Worm (Caenorhabditis elegans) whole organism, L4 larva: ENCODE results near the gene fbxa-197.

Experiments
- D1046.2 ChIP-seq: fragments of 200-800 bp; sonication (Bioruptor generic); IDR thresholded peaks from 2 replicates; pipeline ENCODE4 v1.3.6; 2022; ENCODE audit warnings: missing genetic modification characterization, missing compliant biosample characterization
- F26F4.8 ChIP-seq: fragments of 200-800 bp; sonication (Bioruptor generic); conservative IDR thresholded peaks from 2 replicates; pipeline ENCODE4 v1.3.6; 2022; ENCODE audit warnings: missing genetic modification characterization, missing compliant biosample characterization
- F37D6.2 ChIP-seq: sonication (generic microtip); optimal IDR thresholded peaks from 2 replicates; lab custom pipeline; 2016; ENCODE audit warnings: mild to moderate bottlenecking, missing genetic modification characterization, missing compliant biosample characterization
- T20F7.1 ChIP-seq: fragments of 200-800 bp; sonication (Bioruptor generic); optimal IDR thresholded peaks from 2 replicates; lab custom pipeline; 2018; ENCODE audit warnings: mild to moderate bottlenecking, missing genetic modification characterization, missing compliant biosample characterization
- Y48G9A.11 ChIP-seq: fragments of 200-800 bp; sonication (Bioruptor generic); IDR thresholded peaks from 2 replicates; pipeline ENCODE4 v1.3.6; 2022; ENCODE audit warnings: missing genetic modification reagents, missing genetic modification characterization, missing compliant biosample characterization
- Y75B8A.6 ChIP-seq: fragments of 200-800 bp; sonication (Bioruptor generic); IDR thresholded peaks from 2 replicates; pipeline ENCODE4 v1.3.6; 2022; ENCODE audit warnings: missing genetic modification reagents, missing genetic modification characterization, missing compliant biosample characterization
- ZK337.2 ChIP-seq: fragments of 200-800 bp; sonication (Bioruptor generic); IDR thresholded peaks from 2 replicates; pipeline ENCODE4 v1.3.6; 2022; ENCODE audit warnings: missing genetic modification reagents, missing genetic modification characterization, missing compliant biosample characterization
- arid-1 ChIP-seq: fragments of 200-800 bp; sonication (Bioruptor generic); conservative IDR thresholded peaks from 2 replicates; pipeline ENCODE4 v1.3.6; 2022; ENCODE audit warnings: missing genetic modification reagents, missing genetic modification characterization, missing compliant biosample characterization
- ceh-20 ChIP-seq: fragments of 200-800 bp; sonication (Bioruptor generic); IDR thresholded peaks from 2 replicates; pipeline ENCODE4 v1.3.6; 2022; ENCODE audit warnings: missing genetic modification reagents, missing genetic modification characterization, missing compliant biosample characterization
- ceh-44 ChIP-seq: fragments of 200-800 bp; sonication (Bioruptor generic); IDR thresholded peaks from 2 replicates; pipeline ENCODE4 v1.3.6; 2022; ENCODE audit warnings: missing genetic modification reagents, missing genetic modification characterization, missing compliant biosample characterization
- ceh-62 ChIP-seq: sonication (generic microtip); optimal IDR thresholded peaks from 2 replicates; lab custom pipeline; 2017; ENCODE audit warnings: missing biosample characterization, missing genetic modification characterization
- daf-16 ChIP-seq, 3 experiments: sonication (generic microtip); optimal IDR thresholded peaks; 2 replicates each; lab custom pipeline; 2016 to 2017; ENCODE audit warnings: missing genetic modification characterization in 3 of 3, missing genetic modification reagents in 3 of 3, mild to moderate bottlenecking in 2 of 3, missing compliant biosample characterization in 2 of 3, missing biosample characterization in 1 of 3, moderate library complexity in 1 of 3
- daf-19 ChIP-seq: fragments of 200-800 bp; sonication (Bioruptor generic); conservative IDR thresholded peaks from 2 replicates; pipeline ENCODE4 v1.3.6; 2022; ENCODE audit warnings: missing genetic modification characterization, missing compliant biosample characterization
- dmd-6 ChIP-seq: fragments of 200-800 bp; sonication (Bioruptor generic); IDR thresholded peaks from 2 replicates; pipeline ENCODE4 v1.3.6; 2022; ENCODE audit warnings: missing genetic modification reagents, missing genetic modification characterization, missing compliant biosample characterization
- dpl-1 ChIP-seq: fragments of 150-350 bp; optimal IDR thresholded peaks from 2 replicates; lab custom pipeline; 2014; ENCODE audit warnings: missing biosample characterization, missing genetic modification reagents, missing genetic modification characterization
- duxl-1 ChIP-seq: sonication (generic microtip); optimal IDR thresholded peaks from 2 replicates; lab custom pipeline; 2016; ENCODE audit warnings: mild to moderate bottlenecking, missing genetic modification characterization, moderate library complexity, missing compliant biosample characterization; ENCODE audit not compliant: poor library complexity
- egl-27 ChIP-seq: sonication (generic microtip); optimal IDR thresholded peaks from 3 replicates; lab custom pipeline; 2017; ENCODE audit warnings: missing biosample characterization, missing genetic modification reagents, missing genetic modification characterization
- fkh-10 ChIP-seq: fragments of 150-350 bp; optimal IDR thresholded peaks from 2 replicates; lab custom pipeline; 2014; ENCODE audit warnings: missing biosample characterization, missing genetic modification reagents, missing genetic modification characterization
- fos-1 ChIP-seq: fragments of 150-350 bp; optimal IDR thresholded peaks from 2 replicates; lab custom pipeline; 2014; ENCODE audit warnings: missing biosample characterization, missing genetic modification characterization
- jun-1 ChIP-seq: fragments of 150-350 bp; optimal IDR thresholded peaks from 2 replicates; lab custom pipeline; 2014; ENCODE audit warnings: missing biosample characterization, missing genetic modification reagents, missing genetic modification characterization
- lim-7 ChIP-seq: fragments of 200-800 bp; sonication (Bioruptor generic); IDR thresholded peaks from 2 replicates; pipeline ENCODE4 v1.3.6; 2022; ENCODE audit warnings: missing genetic modification characterization, missing compliant biosample characterization
- lin-1 ChIP-seq: fragments of 200-800 bp; sonication (Bioruptor generic); IDR thresholded peaks from 2 replicates; pipeline ENCODE4 v1.3.6; 2022; ENCODE audit warnings: missing genetic modification reagents, missing genetic modification characterization, missing compliant biosample characterization
- lin-15B ChIP-seq: fragments of 150-350 bp; sonication (generic microtip); optimal IDR thresholded peaks from 3 replicates; lab custom pipeline; 2014; ENCODE audit warnings: missing biosample characterization, missing genetic modification characterization
- lin-38 ChIP-seq: fragments of 200-800 bp; sonication (Bioruptor generic); IDR thresholded peaks from 2 replicates; pipeline ENCODE4 v1.3.6; 2022; ENCODE audit warnings: missing genetic modification reagents, missing genetic modification characterization, missing compliant biosample characterization
- lir-3 ChIP-seq: sonication (generic microtip); optimal IDR thresholded peaks from 2 replicates; lab custom pipeline; 2016; ENCODE audit warnings: mild to moderate bottlenecking, missing genetic modification characterization, missing compliant biosample characterization
- madf-5 ChIP-seq, 2 experiments: fragments of 200-800 bp; sonication (Bioruptor generic); IDR thresholded peaks; 2 replicates each; pipeline ENCODE4 v1.3.6; 2022; ENCODE audit warnings: missing compliant biosample characterization in 2 of 2, missing genetic modification characterization in 2 of 2
- mdl-1 ChIP-seq, 2 experiments: fragments of 150-350 bp in 1 of 2; sonication (generic microtip) in 1 of 2; optimal IDR thresholded peaks; 2 replicates each; lab custom pipeline; 2014 to 2017; ENCODE audit warnings: missing biosample characterization in 2 of 2, missing genetic modification characterization in 2 of 2
- mes-2 ChIP-seq: sonication (generic microtip); optimal IDR thresholded peaks from 2 replicates; lab custom pipeline; 2016; ENCODE audit warnings: missing genotype, mild to moderate bottlenecking, missing genetic modification characterization, missing compliant biosample characterization; ENCODE audit not compliant: poor library complexity, severe bottlenecking
- mxl-2 ChIP-seq: fragments of 200-800 bp; sonication (Bioruptor generic); conservative IDR thresholded peaks from 2 replicates; pipeline ENCODE4 v1.3.6; 2022; ENCODE audit warnings: missing genetic modification reagents, missing genetic modification characterization, missing compliant biosample characterization
- mxl-3 ChIP-seq: fragments of 200-800 bp; sonication (Bioruptor generic); optimal IDR thresholded peaks from 2 replicates; lab custom pipeline; 2018; ENCODE audit warnings: mild to moderate bottlenecking, missing genetic modification characterization, missing compliant biosample characterization
- nhr-10 ChIP-seq: fragments of 150-350 bp; optimal IDR thresholded peaks from 2 replicates; lab custom pipeline; 2014; ENCODE audit warnings: missing biosample characterization, missing genetic modification characterization
- nhr-11 ChIP-seq: fragments of 150-350 bp; optimal IDR thresholded peaks from 2 replicates; lab custom pipeline; 2014; ENCODE audit warnings: missing biosample characterization, missing genetic modification characterization
- nhr-111 ChIP-seq: fragments of 200-800 bp; sonication (Bioruptor generic); optimal IDR thresholded peaks from 2 replicates; lab custom pipeline; 2018; ENCODE audit warnings: mild to moderate bottlenecking, missing genetic modification characterization, missing compliant biosample characterization
- nhr-237 ChIP-seq: sonication (generic microtip); optimal IDR thresholded peaks from 2 replicates; lab custom pipeline; 2017; ENCODE audit warnings: missing biosample characterization, missing genetic modification characterization
- nhr-48 ChIP-seq: sonication (generic microtip); optimal IDR thresholded peaks from 2 replicates; lab custom pipeline; 2016; ENCODE audit warnings: mild to moderate bottlenecking, missing genetic modification characterization, missing compliant biosample characterization
- nhr-76 ChIP-seq: fragments of 150-350 bp; optimal IDR thresholded peaks from 2 replicates; lab custom pipeline; 2014; ENCODE audit warnings: missing biosample characterization, missing genetic modification characterization
- nhr-77 ChIP-seq: fragments of 150-350 bp; optimal IDR thresholded peaks from 2 replicates; lab custom pipeline; 2014; ENCODE audit warnings: missing biosample characterization, missing genetic modification characterization
- php-3 ChIP-seq: fragments of 200-800 bp; sonication (Bioruptor generic); IDR thresholded peaks from 2 replicates; pipeline ENCODE4 v1.3.6; 2022; ENCODE audit warnings: missing genetic modification reagents, missing genetic modification characterization, missing compliant biosample characterization
- rbr-2 ChIP-seq: sonication (generic microtip); optimal IDR thresholded peaks from 2 replicates; lab custom pipeline; 2016; ENCODE audit warnings: missing genotype, missing genetic modification characterization, missing compliant biosample characterization
- saeg-2 ChIP-seq: fragments of 200-800 bp; sonication (Bioruptor generic); IDR thresholded peaks from 2 replicates; pipeline ENCODE4 v1.3.6; 2022; ENCODE audit warnings: missing genetic modification reagents, missing genetic modification characterization, missing compliant biosample characterization
- snpc-1.2 ChIP-seq: fragments of 200-800 bp; sonication (Bioruptor generic); IDR thresholded peaks from 2 replicates; pipeline ENCODE4 v1.3.6; 2022; ENCODE audit warnings: missing genetic modification reagents, missing genetic modification characterization, missing compliant biosample characterization
- snpc-4 ChIP-seq: fragments of 150-350 bp; optimal IDR thresholded peaks from 2 replicates; lab custom pipeline; 2014; ENCODE audit warnings: missing biosample characterization, missing genetic modification characterization
- spr-1 ChIP-seq: sonication (generic microtip); optimal IDR thresholded peaks from 2 replicates; lab custom pipeline; 2016; ENCODE audit warnings: mild to moderate bottlenecking, missing genetic modification characterization, missing compliant biosample characterization
- tra-1 ChIP-seq: fragments of 200-800 bp; sonication (Bioruptor generic); IDR thresholded peaks from 2 replicates; pipeline ENCODE4 v1.3.6; 2022; ENCODE audit warnings: missing genetic modification reagents, missing genetic modification characterization, missing compliant biosample characterization
- unc-130 ChIP-seq: sonication (generic microtip); optimal IDR thresholded peaks from 2 replicates; lab custom pipeline; 2016; ENCODE audit warnings: missing genetic modification reagents, missing genetic modification characterization, missing compliant biosample characterization
- unc-39 ChIP-seq: sonication (generic microtip); optimal IDR thresholded peaks from 2 replicates; lab custom pipeline; 2017; ENCODE audit warnings: missing biosample characterization, missing genetic modification characterization
- unc-62 ChIP-seq, 3 experiments: fragments of 150-350 bp in 1 of 3; sonication (generic microtip); optimal IDR thresholded peaks in 2 of 3; peaks in 1 of 3; 1 replicate in 1 of 3; 2 replicates in 2 of 3; lab custom pipeline; 2014 to 2017; ENCODE audit warnings: missing biosample characterization in 3 of 3, missing genetic modification characterization in 3 of 3, missing genetic modification reagents in 3 of 3, missing genotype in 1 of 3
- zfp-3 ChIP-seq: fragments of 200-800 bp; sonication (Bioruptor generic); conservative IDR thresholded peaks from 2 replicates; pipeline ENCODE4 v1.3.6; 2022; ENCODE audit warnings: missing genetic modification reagents, missing genetic modification characterization, missing compliant biosample characterization
- zip-11 ChIP-seq: fragments of 200-800 bp; sonication (Bioruptor generic); IDR thresholded peaks from 2 replicates; pipeline ENCODE4 v1.3.6; 2022; ENCODE audit warnings: missing genetic modification characterization, missing compliant biosample characterization
- zip-2 ChIP-seq: fragments of 150-350 bp; optimal IDR thresholded peaks from 2 replicates; lab custom pipeline; 2014; ENCODE audit warnings: missing biosample characterization, missing genetic modification characterization
- ztf-11 ChIP-seq: fragments of 150-350 bp; optimal IDR thresholded peaks from 2 replicates; lab custom pipeline; 2014; ENCODE audit warnings: missing biosample characterization, missing genetic modification characterization

The fbxa-197 gene

DNA sequence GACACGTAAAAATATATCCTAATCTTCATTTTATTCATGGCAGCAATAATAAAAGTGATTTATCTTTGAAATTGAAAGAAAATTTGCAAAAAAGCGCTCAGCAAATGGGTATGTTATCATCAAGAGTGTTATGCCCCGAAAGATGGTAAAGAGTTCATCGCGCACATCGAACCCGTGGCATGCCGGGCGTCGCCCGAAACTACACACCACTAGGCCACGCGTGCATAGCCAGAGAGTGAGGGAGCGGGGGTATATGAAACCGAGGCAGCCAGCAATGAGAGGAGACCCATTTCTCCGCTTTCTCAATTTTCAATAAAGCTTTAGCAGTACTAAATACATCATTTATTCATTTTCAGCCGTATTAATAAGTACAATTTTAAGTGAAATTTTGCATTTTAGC, 6.3 kb downstream of the fbxa-197 start (continued):
- peak; percentile 77 for TF ChIP-seq T20F7.1 (GFP tag; lab: Kevin White, UChicago)
- peak; percentile 75 to 97 for TF ChIP-seq daf-16 (GFP tag; optimal IDR thresholded peaks at IDR 0.05; lab: Kevin White, UChicago)
- peak; percentile 79 for TF ChIP-seq daf-16 (tag; optimal IDR thresholded peaks at IDR 0.05; lab: Kevin White, UChicago)
- TF ChIP-seq F26F4.8 (GFP tag; lab: Robert Waterston, UW): peak; percentile 98
- TF ChIP-seq snpc-1.2 (GFP tag; lab: Robert Waterston, UW): peak; percentile 92
- peak; percentile 93 for TF ChIP-seq spr-1 (tag; lab: Kevin White, UChicago)
- peak; percentile 89 for TF ChIP-seq lir-3 (tag; lab: Kevin White, UChicago)
- peak; percentile 97 to 99 for TF ChIP-seq madf-5 (GFP tag; IDR thresholded peaks at IDR 0.05; lab: Robert Waterston, UW)
- peak; percentile 96 for TF ChIP-seq daf-19 (GFP tag; lab: Robert Waterston, UW)
- TF ChIP-seq D1046.2 (GFP tag; lab: Robert Waterston, UW): peak; percentile 96
- no peak for TF ChIP-seq egl-27 (tag; lab: Kevin White, UChicago)
- TF ChIP-seq unc-130 (GFP tag; lab: Kevin White, UChicago): peak; percentile 84
- TF ChIP-seq tra-1 (GFP tag; lab: Robert Waterston, UW): peak; percentile 96
- TF ChIP-seq lim-7 (GFP tag; lab: Robert Waterston, UW): peak; percentile 99
- peak; percentile 41 for TF ChIP-seq zip-2
- TF ChIP-seq snpc-4 (tag; lab: Kevin White, UChicago): peak; percentile 10
- TF ChIP-seq ceh-62 (tag; lab: Kevin White, UChicago): no peak
- TF ChIP-seq nhr-10 (tag; lab: Kevin White, UChicago): peak; percentile 27
- TF ChIP-seq ZK337.2 (GFP tag; lab: Robert Waterston, UW): peak; percentile 93
- peak; percentile 91 for TF ChIP-seq Y48G9A.11 (GFP tag; lab: Robert Waterston, UW)
- no peak for TF ChIP-seq ztf-11 (tag; lab: Kevin White, UChicago)
- peak; percentile 91 for TF ChIP-seq php-3
- peak; percentile 97 for TF ChIP-seq ceh-44 (GFP tag; lab: Robert Waterston, UW)
- TF ChIP-seq nhr-48 (tag; lab: Kevin White, UChicago): peak; percentile 86
- TF ChIP-seq lin-15B: no peak
- TF ChIP-seq arid-1: peak; percentile 97
- TF ChIP-seq nhr-76: no peak
- peak; percentile 69 for TF ChIP-seq ceh-20 (GFP tag; lab: Robert Waterston, UW)
- no peak for TF ChIP-seq fos-1 (tag; lab: Kevin White, UChicago)
- peak; percentile 87 for TF ChIP-seq rbr-2 (tag; lab: Kevin White, UChicago)
- peak; percentile 90 for TF ChIP-seq lin-38 (GFP tag; lab: Robert Waterston, UW)
- TF ChIP-seq Y75B8A.6: peak; percentile 97
- TF ChIP-seq lin-1 (GFP tag; lab: Robert Waterston, UW): peak; percentile 90
- no peak for TF ChIP-seq fkh-10 (GFP tag; lab: Kevin White, UChicago)
- peak; percentile 97 for TF ChIP-seq nhr-111
- TF ChIP-seq mdl-1 (tag; optimal IDR thresholded peaks at IDR 0.05; lab: Kevin White, UChicago): peak in 1 of 2 experiments; percentile 2
- TF ChIP-seq zip-11 (GFP tag; lab: Robert Waterston, UW): peak; percentile 85
- TF ChIP-seq nhr-77 (tag; lab: Kevin White, UChicago): peak; percentile 79
- peak; percentile 90 for TF ChIP-seq saeg-2 (GFP tag; lab: Robert Waterston, UW)
- TF ChIP-seq unc-39 (tag; lab: Kevin White, UChicago): no peak
- TF ChIP-seq F37D6.2 (tag; lab: Kevin White, UChicago): peak; percentile 59
- TF ChIP-seq jun-1 (tag; lab: Kevin White, UChicago): peak; percentile 78
- peak; percentile 89 for TF ChIP-seq mxl-3 (GFP tag; lab: Kevin White, UChicago)
- peak; percentile 77 for TF ChIP-seq zfp-3
- no peak for TF ChIP-seq nhr-237 (tag; lab: Kevin White, UChicago)
- TF ChIP-seq mes-2 (tag; lab: Kevin White, UChicago): peak; percentile 94
- peak; percentile 54 for TF ChIP-seq nhr-11 (tag; lab: Kevin White, UChicago)
- TF ChIP-seq dpl-1 (GFP tag; lab: Kevin White, UChicago): peak; percentile 55
- TF ChIP-seq mxl-2 (GFP tag; lab: Robert Waterston, UW): peak; percentile 86
- peak; percentile 89 for TF ChIP-seq dmd-6 (GFP tag; lab: Robert Waterston, UW)
- no peak for TF ChIP-seq unc-62 (GFP tag; optimal IDR thresholded peaks at IDR 0.05 in 1 of 2; lab: Kevin White, UChicago)
- peak; percentile 54 for TF ChIP-seq unc-62 (tag; optimal IDR thresholded peaks at IDR 0.05; lab: Kevin White, UChicago)
- TF ChIP-seq duxl-1: peak; percentile 90
